Worm (Caenorhabditis elegans): ENCODE measurements around the gene T19C4.24.

DNA sequence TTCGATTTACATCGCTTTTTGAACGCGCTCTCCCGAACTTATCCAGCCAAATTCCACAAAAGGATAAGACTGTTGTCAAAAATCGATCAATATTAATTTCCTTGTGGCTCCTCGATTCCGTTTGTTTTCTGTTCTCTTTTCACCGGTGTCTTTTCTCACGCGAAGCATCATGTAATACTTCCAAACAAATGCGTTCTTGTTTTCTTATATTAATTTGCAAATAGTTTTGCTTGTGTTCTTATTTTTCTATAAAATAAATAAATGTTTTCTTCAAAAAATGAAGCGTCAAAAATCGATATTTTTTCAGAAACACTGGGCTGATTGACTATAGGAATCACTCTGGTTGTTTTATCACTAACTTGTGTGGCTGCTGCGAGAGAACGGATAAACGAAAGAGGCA, 33.2 kb downstream of the T19C4.24 start, which contains the start of gene math-33:
- TF ChIP-seq pha-4 (tag; optimal IDR thresholded peaks at IDR 0.05) (no peak), unc-86 (tag; optimal IDR thresholded peaks at IDR 0.05) (no peak), ceh-14 (tag; optimal IDR thresholded peaks at IDR 0.05) (no peak), mec-3 (tag; optimal IDR thresholded peaks at IDR 0.05; ENCODE audit: borderline replicate concordance) (no peak), hlh-30 (tag; optimal IDR thresholded peaks at IDR 0.05; ENCODE audit: insufficient read depth) (no peak), dmd-4 (tag; optimal IDR thresholded peaks at IDR 0.05; ENCODE audit: borderline replicate concordance) (no peak), fkh-10 (GFP tag; optimal IDR thresholded peaks at IDR 0.05) (no peak), nfya-1 (tag; optimal IDR thresholded peaks at IDR 0.05) (no peak), fkh-6 (tag; optimal IDR thresholded peaks at IDR 0.05) (no peak), hlh-6 (tag; optimal IDR thresholded peaks at IDR 0.05) (no peak), ceh-30 (tag; optimal IDR thresholded peaks at IDR 0.05) (no peak), K09A11.1 (tag; optimal IDR thresholded peaks at IDR 0.05; ENCODE audit: insufficient read depth) (no peak), pax-1 (tag; optimal IDR thresholded peaks at IDR 0.05) (no peak), unc-55 (GFP tag; optimal IDR thresholded peaks at IDR 0.05) (no peak)

Measured in whole organism, late embryonic.